Worm (Caenorhabditis elegans) whole organism, late embryonic: ENCODE data around the gene ZK380.6.

Experiments
- K09A11.1 ChIP-seq: sonication (generic microtip); optimal IDR thresholded peaks from 2 replicates; lab custom pipeline; 2017; ENCODE audit warnings: antibody characterized with exemption, mild to moderate bottlenecking, missing genetic modification characterization, missing compliant biosample characterization; ENCODE audit not compliant: insufficient read depth
- Y22D7AL.16 ChIP-seq: sonication (generic microtip); optimal IDR thresholded peaks from 2 replicates; lab custom pipeline; 2016; ENCODE audit warnings: missing genetic modification characterization, missing compliant biosample characterization
- ama-1 ChIP-seq: fragments of 150-350 bp; optimal IDR thresholded peaks from 2 replicates; lab custom pipeline; 2014
- ceh-14 ChIP-seq: sonication (generic microtip); optimal IDR thresholded peaks from 2 replicates; lab custom pipeline; 2016; ENCODE audit warnings: missing genotype, missing genetic modification characterization, missing compliant biosample characterization
- ceh-45 ChIP-seq: fragments of 200-800 bp; sonication (Bioruptor generic); IDR thresholded peaks from 2 replicates; pipeline ENCODE4 v1.3.6; 2022; ENCODE audit warnings: missing genetic modification reagents, missing genetic modification characterization, missing compliant biosample characterization
- dve-1 ChIP-seq: sonication (generic microtip); optimal IDR thresholded peaks from 2 replicates; lab custom pipeline; 2017; ENCODE audit warnings: antibody characterized with exemption, mild to moderate bottlenecking, missing genetic modification characterization, missing compliant biosample characterization
- ets-4 ChIP-seq: sonication (generic microtip); optimal IDR thresholded peaks from 2 replicates; lab custom pipeline; 2016; ENCODE audit warnings: missing genetic modification characterization, missing compliant biosample characterization
- fax-1 ChIP-seq: sonication (generic microtip); optimal IDR thresholded peaks from 2 replicates; lab custom pipeline; 2016; ENCODE audit warnings: missing genotype, missing genetic modification characterization, missing compliant biosample characterization
- lin-11 ChIP-seq: fragments of 200-800 bp; sonication (Bioruptor generic); optimal IDR thresholded peaks from 2 replicates; lab custom pipeline; 2018; ENCODE audit warnings: mild to moderate bottlenecking, missing genetic modification characterization, missing compliant biosample characterization
- madf-2 ChIP-seq: sonication (generic microtip); optimal IDR thresholded peaks from 2 replicates; lab custom pipeline; 2017; ENCODE audit warnings: missing genetic modification characterization, missing compliant biosample characterization
- rnt-1 ChIP-seq: sonication (generic microtip); optimal IDR thresholded peaks from 2 replicates; lab custom pipeline; 2016; ENCODE audit warnings: missing genetic modification characterization, missing compliant biosample characterization
- tbx-2 ChIP-seq: sonication (generic microtip); optimal IDR thresholded peaks from 2 replicates; lab custom pipeline; 2016; ENCODE audit warnings: missing genetic modification characterization, missing compliant biosample characterization
- ttx-3 ChIP-seq: sonication (generic microtip); optimal IDR thresholded peaks from 2 replicates; lab custom pipeline; 2016; ENCODE audit warnings: missing genetic modification reagents, missing genetic modification characterization, missing compliant biosample characterization

DNA sequence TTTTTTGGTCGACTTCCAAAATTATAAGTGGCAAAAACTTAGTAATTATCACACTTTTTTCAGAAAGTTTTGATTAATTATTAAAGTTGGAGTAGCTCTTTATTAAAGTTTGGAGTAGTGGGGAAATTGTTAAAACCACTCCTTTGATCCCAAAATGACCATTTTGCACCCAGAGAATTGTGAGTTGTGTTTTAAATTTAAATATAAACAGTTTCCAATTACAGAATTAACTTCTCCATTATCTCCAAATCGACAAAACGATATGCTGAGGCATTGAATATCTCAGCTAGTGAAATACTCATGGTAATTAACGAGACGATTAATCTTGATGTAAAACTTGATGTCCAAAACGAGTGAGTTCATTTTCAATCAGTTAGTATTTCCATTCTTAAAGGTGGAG is 26.4 kb upstream of the ZK380.6 start, which contains the start of gene fbxb-58:
- TF ChIP-seq K09A11.1 (tag; lab: Kevin White, UChicago) = no peak
- TF ChIP-seq lin-11 (tag; lab: Kevin White, UChicago) = no peak
- TF ChIP-seq rnt-1 (tag; lab: Kevin White, UChicago) = no peak
- no peak for TF ChIP-seq ama-1 (lab: Kevin White, UChicago)
- no peak for TF ChIP-seq madf-2
- no peak for TF ChIP-seq fax-1 (tag; lab: Kevin White, UChicago)
- TF ChIP-seq ceh-45 = no peak
- no peak for TF ChIP-seq Y22D7AL.16 (tag; lab: Kevin White, UChicago)
- no peak for TF ChIP-seq tbx-2 (tag; lab: Kevin White, UChicago)
- no peak for TF ChIP-seq ttx-3 (tag; lab: Kevin White, UChicago)
- TF ChIP-seq dve-1 (tag; lab: Kevin White, UChicago) = no peak
- no peak for TF ChIP-seq ets-4 (tag; lab: Kevin White, UChicago)
- no peak for TF ChIP-seq ceh-14 (tag; lab: Kevin White, UChicago)
